Fruit fly (Drosophila melanogaster) whole organism, embryonic: Measurements from ENCODE around the gene Acp62F.
A peak's percentile ranks its signal among the peaks of the same experiment; 100 is the strongest.

Experiments used
- Adf1 ChIP-seq: fragments of 200-800 bp; sonication (Bioruptor generic); IDR thresholded peaks from 2 replicates; pipeline ENCODE4 v1.3.6; 2022; ENCODE audit warnings: missing biosample characterization, missing genetic modification characterization
- BEAF-32 ChIP-seq: fragments of 200-800 bp; sonication (Bioruptor generic); optimal IDR thresholded peaks from 3 replicates; lab custom pipeline; 2017; ENCODE audit warnings: missing biosample characterization, missing genetic modification characterization, mild to moderate bottlenecking, moderate library complexity, missing genetic modification reagents
- CG11085 ChIP-seq: fragments of 200-800 bp; sonication (Bioruptor generic); IDR thresholded peaks from 2 replicates; pipeline ENCODE4 v1.3.6; 2022; ENCODE audit warnings: missing biosample characterization, missing genetic modification characterization
- CG11456 ChIP-seq: fragments of 200-800 bp; sonication (Bioruptor generic); IDR thresholded peaks from 3 replicates; pipeline ENCODE4 v1.3.6; 2022; ENCODE audit warnings: missing biosample characterization, missing genetic modification characterization
- CG11696 ChIP-seq: fragments of 200-800 bp; sonication (Bioruptor generic); IDR thresholded peaks from 2 replicates; pipeline ENCODE4 v1.3.6; 2022; ENCODE audit warnings: missing biosample characterization, missing genetic modification characterization
- CG12155 ChIP-seq: fragments of 200-800 bp; sonication (Bioruptor generic); optimal IDR thresholded peaks from 3 replicates; lab custom pipeline; 2016; ENCODE audit warnings: missing biosample characterization, missing genetic modification characterization
- CG12659 ChIP-seq: fragments of 200-800 bp; sonication (Bioruptor generic); optimal IDR thresholded peaks from 3 replicates; lab custom pipeline; 2017; ENCODE audit warnings: mild to moderate bottlenecking, missing biosample characterization, missing genetic modification reagents, missing genetic modification characterization
- CG12769 ChIP-seq: fragments of 200-800 bp; sonication (Bioruptor generic); optimal IDR thresholded peaks from 2 replicates; lab custom pipeline; 2019; ENCODE audit warnings: missing biosample characterization, mild to moderate bottlenecking, missing genetic modification characterization, moderate library complexity
- CG13287 ChIP-seq: fragments of 200-800 bp; sonication (Bioruptor generic); IDR thresholded peaks from 2 replicates; pipeline ENCODE4 v1.3.6; 2022; ENCODE audit warnings: missing biosample characterization, missing genetic modification characterization; ENCODE audit not compliant: partially characterized antibody
- CG13775 ChIP-seq: fragments of 200-800 bp; sonication (Bioruptor generic); optimal IDR thresholded peaks from 3 replicates; lab custom pipeline; 2017; ENCODE audit warnings: missing biosample characterization, mild to moderate bottlenecking, missing genetic modification characterization
- CG16863 ChIP-seq: fragments of 200-800 bp; sonication (Bioruptor generic); optimal IDR thresholded peaks from 3 replicates; lab custom pipeline; 2016; ENCODE audit warnings: missing biosample characterization, missing genetic modification characterization
- CG17186 ChIP-seq: fragments of 200-800 bp; sonication (Bioruptor generic); optimal IDR thresholded peaks from 3 replicates; lab custom pipeline; 2017; ENCODE audit warnings: missing biosample characterization, missing genetic modification reagents, missing genetic modification characterization
- CG17328 ChIP-seq: fragments of 200-800 bp; sonication (Bioruptor generic); IDR thresholded peaks from 2 replicates; pipeline ENCODE4 v1.3.6; 2022; ENCODE audit warnings: missing biosample characterization, missing genetic modification characterization
- CG31388 ChIP-seq: fragments of 200-800 bp; sonication (Bioruptor generic); optimal IDR thresholded peaks from 2 replicates; lab custom pipeline; 2016; ENCODE audit warnings: missing biosample characterization, missing genetic modification characterization
- CG31441 ChIP-seq: fragments of 200-800 bp; sonication (Bioruptor generic); IDR thresholded peaks from 2 replicates; pipeline ENCODE4 v1.3.6; 2022; ENCODE audit warnings: missing biosample characterization, missing genetic modification characterization
- CG32772 ChIP-seq: fragments of 200-800 bp; sonication (Bioruptor generic); IDR thresholded peaks from 2 replicates; pipeline ENCODE4 v1.3.6; 2022; ENCODE audit warnings: missing biosample characterization, missing genetic modification characterization
- CG4730 ChIP-seq: fragments of 200-800 bp; sonication (Bioruptor generic); IDR thresholded peaks from 2 replicates; pipeline ENCODE4 v1.3.6; 2022; ENCODE audit warnings: missing biosample characterization, missing genetic modification characterization
- CG6813 ChIP-seq: fragments of 200-800 bp; sonication (Bioruptor generic); optimal IDR thresholded peaks from 2 replicates; lab custom pipeline; 2017; ENCODE audit warnings: missing biosample characterization, missing genetic modification characterization, mild to moderate bottlenecking, moderate library complexity, missing genetic modification reagents
- CG7786 ChIP-seq: fragments of 200-800 bp; sonication (Bioruptor generic); optimal IDR thresholded peaks from 2 replicates; lab custom pipeline; 2016; ENCODE audit warnings: missing biosample characterization, missing genetic modification characterization
- CG8089 ChIP-seq: fragments of 200-800 bp; sonication (Bioruptor generic); optimal IDR thresholded peaks from 3 replicates; lab custom pipeline; 2016; ENCODE audit warnings: missing biosample characterization, missing genetic modification characterization
- Deaf1 ChIP-seq: fragments of 200-800 bp; optimal IDR thresholded peaks from 3 replicates; lab custom pipeline; 2019; ENCODE audit warnings: missing biosample characterization, mild to moderate bottlenecking, missing genetic modification characterization, moderate library complexity
- Dref ChIP-seq: fragments of 200-800 bp; sonication (Bioruptor generic); IDR thresholded peaks from 2 replicates; pipeline ENCODE4 v1.3.6; 2022; ENCODE audit warnings: missing biosample characterization, missing genetic modification characterization
- ERR ChIP-seq: fragments of 200-800 bp; sonication (Bioruptor generic); optimal IDR thresholded peaks from 2 replicates; lab custom pipeline; 2016; ENCODE audit warnings: missing biosample characterization, missing genetic modification characterization
- Six4 ChIP-seq: fragments of 200-800 bp; sonication (Bioruptor generic); optimal IDR thresholded peaks from 2 replicates; lab custom pipeline; 2016; ENCODE audit warnings: missing biosample characterization, missing genetic modification characterization
- Sox100B ChIP-seq: fragments of 200-800 bp; sonication (Bioruptor generic); optimal IDR thresholded peaks from 3 replicates; lab custom pipeline; 2018; ENCODE audit warnings: missing biosample characterization, mild to moderate bottlenecking, missing genetic modification characterization
- ap ChIP-seq: fragments of 200-800 bp; sonication (Bioruptor generic); IDR thresholded peaks from 2 replicates; pipeline ENCODE4 v1.3.6; 2022; ENCODE audit warnings: missing biosample characterization, missing genetic modification characterization
- cato ChIP-seq: fragments of 200-800 bp; sonication (Bioruptor generic); optimal IDR thresholded peaks from 2 replicates; lab custom pipeline; 2016; ENCODE audit warnings: missing biosample characterization, missing genetic modification characterization, borderline replicate concordance
- caup ChIP-seq: fragments of 200-800 bp; sonication (Bioruptor generic); optimal IDR thresholded peaks from 3 replicates; lab custom pipeline; 2017; ENCODE audit warnings: missing biosample characterization, mild to moderate bottlenecking, missing genetic modification characterization, moderate library complexity; ENCODE audit not compliant: severe bottlenecking
- chinmo ChIP-seq: fragments of 200-800 bp; sonication (Bioruptor generic); IDR thresholded peaks from 4 replicates; pipeline ENCODE4 v1.3.6; 2022; ENCODE audit warnings: missing biosample characterization, missing genetic modification characterization; ENCODE audit not compliant: partially characterized antibody
- crc ChIP-seq: fragments of 200-800 bp; sonication (Bioruptor generic); optimal IDR thresholded peaks from 2 replicates; lab custom pipeline; 2016; ENCODE audit warnings: missing biosample characterization, missing genetic modification characterization
- croc ChIP-seq: fragments of 200-800 bp; sonication (Bioruptor generic); conservative IDR thresholded peaks from 3 replicates; pipeline ENCODE4 v1.3.6; 2022; ENCODE audit warnings: missing biosample characterization, missing genetic modification characterization
- danr ChIP-seq: fragments of 200-800 bp; sonication (Bioruptor generic); IDR thresholded peaks from 2 replicates; pipeline ENCODE4 v1.3.6; 2022; ENCODE audit warnings: missing biosample characterization, missing genetic modification characterization
- dysf ChIP-seq: fragments of 200-800 bp; sonication (Bioruptor generic); IDR thresholded peaks from 3 replicates; pipeline ENCODE4 v1.3.6; 2022; ENCODE audit warnings: missing biosample characterization, missing genetic modification characterization
- eve ChIP-seq, 2 experiments: fragments of >200 bp; optimal IDR thresholded peaks; 2 replicates each; lab custom pipeline; 2017; ENCODE audit warnings: missing biosample characterization in 2 of 2, missing genetic modification characterization in 2 of 2
- fru ChIP-seq: fragments of >200 bp; optimal IDR thresholded peaks from 2 replicates; lab custom pipeline; 2017
- ftz-f1 ChIP-seq: fragments of 200-800 bp; sonication (Bioruptor generic); optimal IDR thresholded peaks from 2 replicates; lab custom pipeline; 2016; ENCODE audit warnings: missing biosample characterization, missing genetic modification characterization
- jumu ChIP-seq: fragments of 200-800 bp; sonication (Bioruptor generic); optimal IDR thresholded peaks from 3 replicates; lab custom pipeline; 2016; ENCODE audit warnings: missing biosample characterization, missing genetic modification characterization
- luna ChIP-seq: fragments of 200-800 bp; sonication (Bioruptor generic); optimal IDR thresholded peaks from 2 replicates; lab custom pipeline; 2016; ENCODE audit warnings: missing biosample characterization, missing genetic modification characterization
- mam ChIP-seq: fragments of 200-800 bp; sonication (Bioruptor generic); optimal IDR thresholded peaks from 3 replicates; lab custom pipeline; 2016; ENCODE audit warnings: missing biosample characterization, missing genetic modification characterization
- nau ChIP-seq: fragments of 200-800 bp; sonication (Bioruptor generic); optimal IDR thresholded peaks from 3 replicates; lab custom pipeline; 2017; ENCODE audit warnings: missing biosample characterization, mild to moderate bottlenecking, missing genetic modification characterization, missing genetic modification reagents
- pfk ChIP-seq: fragments of 200-800 bp; sonication (Bioruptor generic); optimal IDR thresholded peaks from 2 replicates; lab custom pipeline; 2018; ENCODE audit warnings: missing biosample characterization, mild to moderate bottlenecking, missing genetic modification characterization, moderate library complexity
- prd ChIP-seq, 3 experiments: fragments of >200 bp in 2 of 3; fragments of 200-800 bp in 1 of 3; sonication (Bioruptor generic) in 1 of 3; optimal IDR thresholded peaks in 2 of 3; IDR thresholded peaks in 1 of 3; 2 replicates in 2 of 3; 3 replicates in 1 of 3; pipeline versions ENCODE4 v1.3.6 to Lab custom; 2017 to 2022; ENCODE audit warnings: missing biosample characterization in 1 of 3, missing genetic modification characterization in 1 of 3
- scrt ChIP-seq: fragments of 200-800 bp; sonication (Bioruptor generic); optimal IDR thresholded peaks from 2 replicates; lab custom pipeline; 2018; ENCODE audit warnings: missing biosample characterization, mild to moderate bottlenecking, missing genetic modification characterization, moderate library complexity
- sd ChIP-seq: fragments of 200-800 bp; sonication (Bioruptor generic); optimal IDR thresholded peaks from 3 replicates; lab custom pipeline; 2018; ENCODE audit warnings: missing biosample characterization, mild to moderate bottlenecking, missing genetic modification characterization, moderate library complexity
- sim ChIP-seq: fragments of 200-800 bp; sonication (Bioruptor generic); IDR thresholded peaks from 2 replicates; pipeline ENCODE4 v1.3.6; 2022; ENCODE audit warnings: missing biosample characterization, missing genetic modification characterization
- tgo ChIP-seq: fragments of 200-800 bp; sonication (Bioruptor generic); IDR thresholded peaks from 3 replicates; pipeline ENCODE4 v1.3.6; 2022; ENCODE audit warnings: missing biosample characterization, missing genetic modification characterization
- toy ChIP-seq: fragments of 200-800 bp; sonication (Bioruptor generic); IDR thresholded peaks from 2 replicates; pipeline ENCODE4 v1.3.6; 2022; ENCODE audit warnings: missing biosample characterization, missing genetic modification characterization
- usp ChIP-seq: fragments of >200 bp; optimal IDR thresholded peaks from 2 replicates; lab custom pipeline; 2017; ENCODE audit warnings: missing biosample characterization, missing genetic modification characterization
- vfl ChIP-seq: fragments of 200-800 bp; sonication (Bioruptor generic); optimal IDR thresholded peaks from 2 replicates; lab custom pipeline; 2016; ENCODE audit warnings: missing biosample characterization, missing genetic modification characterization

Acp62F gene

dm6 chr3L:2766269-2767088 lies 26.9 kb downstream of the Acp62F start, which contains the start of the genes Mrtf and Non2 (continued):
- TF ChIP-seq cato (GFP tag; lab: Kevin White, UChicago): peak; percentile 37
- TF ChIP-seq scrt (GFP tag; lab: Kevin White, UChicago): peak; percentile 43
- no peak for TF ChIP-seq ERR (GFP tag; lab: Kevin White, UChicago)
- TF ChIP-seq prd (optimal IDR thresholded peaks at IDR 0.05; lab: Kevin White, UChicago): no peak
- peak; percentile 65; the same call in 2 of the 3 replicates for TF ChIP-seq prd (GFP tag; IDR thresholded peaks at IDR 0.05; lab: Robert Waterston, UW)
- TF ChIP-seq Sox100B: peak; percentile 47
- TF ChIP-seq CG7786 (GFP tag; lab: Kevin White, UChicago): peak; percentile 47
- TF ChIP-seq eve (GFP tag; optimal IDR thresholded peaks at IDR 0.05; lab: Kevin White, UChicago): no peak
- TF ChIP-seq CG13775 (GFP tag; lab: Kevin White, UChicago): peak; percentile 73
- peak; percentile 75; the same call in 1 of the 4 replicates for TF ChIP-seq chinmo (GFP tag; lab: Robert Waterston, UW)
- TF ChIP-seq dysf: peak; percentile 67
- no peak for TF ChIP-seq nau
- peak; percentile 82 for TF ChIP-seq CG13287 (GFP tag; lab: Robert Waterston, UW)
- TF ChIP-seq CG17186: peak; percentile 30
- no peak for TF ChIP-seq usp (GFP tag; lab: Kevin White, UChicago)
- no peak for TF ChIP-seq danr (GFP tag; lab: Robert Waterston, UW)
- TF ChIP-seq Deaf1: peak; percentile 21
- TF ChIP-seq CG32772 (GFP tag; lab: Robert Waterston, UW): peak; percentile 18; the same call in 1 of the 2 replicates
- TF ChIP-seq CG8089 (GFP tag; lab: Kevin White, UChicago): peak; percentile 23
- no peak for TF ChIP-seq luna
- no peak for TF ChIP-seq ap (GFP tag; lab: Robert Waterston, UW)
- peak; percentile 89 for TF ChIP-seq BEAF-32 (GFP tag; lab: Kevin White, UChicago)
- TF ChIP-seq pfk (GFP tag; lab: Kevin White, UChicago): no peak
- no peak for TF ChIP-seq Adf1 (GFP tag; lab: Robert Waterston, UW)
- TF ChIP-seq jumu (GFP tag; lab: Kevin White, UChicago): peak; percentile 59
- peak; percentile 50 for TF ChIP-seq Six4 (GFP tag; lab: Kevin White, UChicago)
- TF ChIP-seq CG11696: 0 out of 2 replicates have a peak, but pooled peaks have one; percentile 14
- peak; percentile 49 for TF ChIP-seq CG16863 (GFP tag; lab: Kevin White, UChicago)
- TF ChIP-seq CG12769 (tag; lab: Kevin White, UChicago): no peak
- TF ChIP-seq CG4730 (GFP tag; lab: Robert Waterston, UW): 0 out of 2 replicates have a peak, but pooled peaks have one; percentile 17
- peak; percentile 72 for TF ChIP-seq mam
- TF ChIP-seq CG11085 (GFP tag; lab: Robert Waterston, UW): no peak
- TF ChIP-seq fru (lab: Kevin White, UChicago): no peak
- no peak for TF ChIP-seq croc (GFP tag; lab: Robert Waterston, UW)
- TF ChIP-seq CG12659 (GFP tag; lab: Kevin White, UChicago): peak; percentile 75
- TF ChIP-seq toy (GFP tag; lab: Robert Waterston, UW): no peak; the same call in 1 of the 2 replicates
- TF ChIP-seq caup (GFP tag; lab: Kevin White, UChicago): no peak
- TF ChIP-seq sim (GFP tag; lab: Robert Waterston, UW): no peak
- TF ChIP-seq CG31388 (GFP tag; lab: Kevin White, UChicago): no peak
- TF ChIP-seq ftz-f1 (GFP tag; lab: Kevin White, UChicago): no peak
- peak; percentile 65; the same call in 2 of the 3 replicates for TF ChIP-seq CG11456 (GFP tag; lab: Robert Waterston, UW)
- peak; percentile 45; the same call in 2 of the 3 replicates for TF ChIP-seq tgo (GFP tag; lab: Robert Waterston, UW)
- no peak for TF ChIP-seq crc (GFP tag; lab: Kevin White, UChicago)
- TF ChIP-seq CG31441: peak; percentile 54
- peak; percentile 57 for TF ChIP-seq CG12155 (GFP tag; lab: Kevin White, UChicago)
- TF ChIP-seq CG6813 (GFP tag; lab: Kevin White, UChicago): no peak
- TF ChIP-seq CG17328 (GFP tag; lab: Robert Waterston, UW): no peak
- peak; percentile 63 for TF ChIP-seq vfl (GFP tag; lab: Kevin White, UChicago)
- TF ChIP-seq sd (tag; lab: Kevin White, UChicago): peak; percentile 10
- TF ChIP-seq Dref (GFP tag; lab: Robert Waterston, UW): peak; percentile 87
